Worm (Caenorhabditis elegans) whole organism, early embryonic: ENCODE results near the gene sdz-12.

ENCODE experiments used
- B0310.2 ChIP-seq: sonication (generic microtip); optimal IDR thresholded peaks from 2 replicates; lab custom pipeline; 2016; ENCODE audit warnings: mild to moderate bottlenecking, missing genetic modification characterization, missing compliant biosample characterization
- F13C5.2 ChIP-seq: sonication (generic microtip); optimal IDR thresholded peaks from 2 replicates; lab custom pipeline; 2017; ENCODE audit warnings: mild to moderate bottlenecking, missing genetic modification characterization, inconsistent platforms, missing compliant biosample characterization
- ama-1 ChIP-seq: fragments of 150-350 bp; optimal IDR thresholded peaks from 2 replicates; lab custom pipeline; 2014
- ceh-13 ChIP-seq: fragments of 200-800 bp; sonication (Bioruptor generic); optimal IDR thresholded peaks from 2 replicates; lab custom pipeline; 2018; ENCODE audit warnings: mild to moderate bottlenecking, missing genetic modification characterization, missing compliant biosample characterization
- ets-7 ChIP-seq: sonication (generic microtip); optimal IDR thresholded peaks from 2 replicates; lab custom pipeline; 2016; ENCODE audit warnings: missing genotype, missing genetic modification characterization, missing compliant biosample characterization
- hmbx-1 ChIP-seq: sonication (generic microtip); optimal IDR thresholded peaks from 2 replicates; lab custom pipeline; 2016; ENCODE audit warnings: mild to moderate bottlenecking, missing genetic modification characterization, missing compliant biosample characterization
- scrt-1 ChIP-seq: fragments of 200-800 bp; sonication (Bioruptor generic); IDR thresholded peaks from 2 replicates; pipeline ENCODE4 v1.3.6; 2022; ENCODE audit warnings: missing genetic modification characterization, missing compliant biosample characterization
- sea-1 ChIP-seq: fragments of 200-800 bp; sonication (Bioruptor generic); conservative IDR thresholded peaks from 2 replicates; pipeline ENCODE4 v1.3.6; 2022; ENCODE audit warnings: missing genetic modification characterization, missing compliant biosample characterization
- tbx-11 ChIP-seq: fragments of 200-800 bp; sonication (Bioruptor generic); IDR thresholded peaks from 2 replicates; pipeline ENCODE4 v1.3.6; 2022; ENCODE audit warnings: missing genetic modification characterization, missing compliant biosample characterization

ce11 chrII:3724175-3724715 is 7.4 kb downstream of the sdz-12 start, which contains the start of gene C46E10.1:
- TF ChIP-seq tbx-11 (GFP tag; lab: Robert Waterston, UW) (no peak), ama-1 (lab: Kevin White, UChicago) (no peak), sea-1 (GFP tag; lab: Robert Waterston, UW) (no peak), F13C5.2 (tag; lab: Kevin White, UChicago) (no peak), ets-7 (tag; lab: Kevin White, UChicago) (no peak), hmbx-1 (tag; lab: Kevin White, UChicago) (no peak), scrt-1 (no peak), ceh-13 (GFP tag; lab: Kevin White, UChicago) (no peak), B0310.2 (tag; lab: Kevin White, UChicago) (no peak)
